Fruit fly (Drosophila melanogaster): Measurements from ENCODE around the gene CG17237.

- TF ChIP-seq Hr4 (GFP tag; optimal IDR thresholded peaks at IDR 0.05) (no peak), CG3032 (tag; optimal IDR thresholded peaks at IDR 0.05) (no peak), Lpt (GFP tag; optimal IDR thresholded peaks at IDR 0.05) (no peak), CG32006 (GFP tag; optimal IDR thresholded peaks at IDR 0.05) (no peak), CG4318 (GFP tag; optimal IDR thresholded peaks at IDR 0.05) (no peak), achi (GFP tag; optimal IDR thresholded peaks at IDR 0.05) (no peak), CG8119 (GFP tag; IDR thresholded peaks at IDR 0.05) (no peak), Hr39 (GFP tag; optimal IDR thresholded peaks at IDR 0.05) (no peak), CG8319 (GFP tag; optimal IDR thresholded peaks at IDR 0.05) (no peak), Smox (GFP tag; optimal IDR thresholded peaks at IDR 0.05) (no peak), CG6854 (GFP tag; optimal IDR thresholded peaks at IDR 0.05) (no peak), lz (GFP tag; optimal IDR thresholded peaks at IDR 0.05) (no peak)
Observed at dm6 chr2L:2307648-2308047, 18.4 kb upstream of the CG17237 start, which contains the start of gene CG16995.
